Worm (Caenorhabditis elegans): ENCODE measurements around the gene ZK512.4.

Gene ZK512.4

ce11 chrIII:9104060-9104459 is 41.1 kb upstream of the ZK512.4 start (continued):
- no peak for TF ChIP-seq ceh-63 (GFP tag; optimal IDR thresholded peaks at IDR 0.05)
- TF ChIP-seq mab-9 (GFP tag; IDR thresholded peaks at IDR 0.05) = no peak
- no peak for TF ChIP-seq nhr-28 (tag; optimal IDR thresholded peaks at IDR 0.05)
- TF ChIP-seq mef-2 (tag; optimal IDR thresholded peaks at IDR 0.05) = no peak
- TF ChIP-seq ets-5 (GFP tag; IDR thresholded peaks at IDR 0.05) = no peak
- no peak for TF ChIP-seq pag-3 (tag; optimal IDR thresholded peaks at IDR 0.05; ENCODE audit: borderline replicate concordance, insufficient read depth)
- no peak for TF ChIP-seq tbx-2 (tag; optimal IDR thresholded peaks at IDR 0.05)
- no peak for TF ChIP-seq elt-2 (tag; optimal IDR thresholded peaks at IDR 0.05)
- peak; percentile 9 for TF ChIP-seq lin-14 (GFP tag; optimal IDR thresholded peaks at IDR 0.05)
- no peak for TF ChIP-seq aha-1 (tag; optimal IDR thresholded peaks at IDR 0.05)
- peak; percentile 4 to 40 (median 30) for TF ChIP-seq dpl-1 (GFP tag; optimal IDR thresholded peaks at IDR 0.05)
- TF ChIP-seq skn-1 (tag; optimal IDR thresholded peaks at IDR 0.05) = no peak
- peak; percentile 6 for TF ChIP-seq F16B12.6 (tag; optimal IDR thresholded peaks at IDR 0.05)
- TF ChIP-seq dsc-1 (tag; optimal IDR thresholded peaks at IDR 0.05) = no peak
- TF ChIP-seq snu-23 (GFP tag; optimal IDR thresholded peaks at IDR 0.05) = peak; percentile 62
- peak; percentile 66 for TF ChIP-seq nhr-19 (GFP tag; conservative IDR thresholded peaks at IDR 0.05)

- TF ChIP-seq blmp-1 (tag; optimal IDR thresholded peaks at IDR 0.05) (peak; percentile 51), nhr-77 (tag; optimal IDR thresholded peaks at IDR 0.05) (no peak), nhr-85 (tag) (peak; percentile 55), lin-14 (GFP tag; optimal IDR thresholded peaks at IDR 0.05) (peak; percentile 6), unc-130 (tag; optimal IDR thresholded peaks at IDR 0.05) (no peak), elt-3 (tag; optimal IDR thresholded peaks at IDR 0.05) (peak in 1 of 6 experiments; percentile 61), irx-1 (tag; optimal IDR thresholded peaks at IDR 0.05) (no peak)
These were observed 39.5 kb upstream of the ZK512.4 start for ce11 chrIII:9105653-9106052.

ce11 chrIII:9109172-9109571 is 36.0 kb upstream of the ZK512.4 start, which contains the start of gene cya-1:
TSS of gene cya-1 (minus strand) at chrIII:9109272.
- TF ChIP-seq nhr-28 (tag; optimal IDR thresholded peaks at IDR 0.05) (no peak), nhr-47 (tag; optimal IDR thresholded peaks at IDR 0.05) (no peak), nhr-237 (tag; optimal IDR thresholded peaks at IDR 0.05) (no peak), fos-1 (tag; optimal IDR thresholded peaks at IDR 0.05) (no peak), C34B4.2 (tag; optimal IDR thresholded peaks at IDR 0.05) (no peak), grh-1 (GFP tag; IDR thresholded peaks at IDR 0.05) (no peak), nhr-85 (tag) (no peak), nhr-84 (tag; optimal IDR thresholded peaks at IDR 0.05) (no peak), xbp-1 (tag; optimal IDR thresholded peaks at IDR 0.05) (no peak), ceh-90 (tag; optimal IDR thresholded peaks at IDR 0.05) (no peak), mdl-1 (tag; optimal IDR thresholded peaks at IDR 0.05) (no peak), mab-9 (GFP tag; IDR thresholded peaks at IDR 0.05) (no peak), pag-3 (tag; optimal IDR thresholded peaks at IDR 0.05; ENCODE audit: borderline replicate concordance, insufficient read depth) (no peak), ztf-4 (tag; optimal IDR thresholded peaks at IDR 0.05) (no peak), pax-3 (tag; optimal IDR thresholded peaks at IDR 0.05) (no peak), elt-3 (tag; optimal IDR thresholded peaks at IDR 0.05) (no peak), blmp-1 (tag; optimal IDR thresholded peaks at IDR 0.05) (no peak)

- TF ChIP-seq zag-1 (tag; optimal IDR thresholded peaks at IDR 0.05) (no peak), swsn-7 (tag; optimal IDR thresholded peaks at IDR 0.05) (no peak), mab-9 (GFP tag; IDR thresholded peaks at IDR 0.05) (no peak), efl-1 (optimal IDR thresholded peaks at IDR 0.05) (no peak), efl-1 (GFP tag; optimal IDR thresholded peaks at IDR 0.05 in 1 of 2) (peak in 1 of 2 experiments; percentile 83), zip-4 (GFP tag; optimal IDR thresholded peaks at IDR 0.05) (no peak), nhr-12 (tag; optimal IDR thresholded peaks at IDR 0.05) (no peak), pag-3 (tag; optimal IDR thresholded peaks at IDR 0.05; ENCODE audit: borderline replicate concordance, insufficient read depth) (no peak), mep-1 (tag; optimal IDR thresholded peaks at IDR 0.05) (no peak)
These were observed 35.4 kb upstream of the ZK512.4 start for ce11 chrIII:9109726-9110125.
